Worm (Caenorhabditis elegans): Measurements from ENCODE around the gene syx-18.

syx-18 gene

ce11 chrV:6669520-6669919, 14.3 kb upstream of the syx-18 start, which contains the start of gene cest-28:
TSS of gene cest-28 (plus strand) at chrV:6669820.
- TF ChIP-seq Y48G9A.11 (GFP tag; IDR thresholded peaks at IDR 0.05) (no peak), Y75B8A.6 (GFP tag; IDR thresholded peaks at IDR 0.05) (no peak), rbr-2 (tag; optimal IDR thresholded peaks at IDR 0.05) (no peak), ceh-44 (GFP tag; IDR thresholded peaks at IDR 0.05) (no peak), hlh-30 (tag; optimal IDR thresholded peaks at IDR 0.05; ENCODE audit: insufficient read depth) (no peak), ZK546.5 (tag; optimal IDR thresholded peaks at IDR 0.05) (no peak), nhr-28 (tag; optimal IDR thresholded peaks at IDR 0.05) (no peak), mxl-2 (GFP tag; conservative IDR thresholded peaks at IDR 0.05) (no peak), nhr-76 (tag; optimal IDR thresholded peaks at IDR 0.05) (no peak), Y5F2A.4 (GFP tag; optimal IDR thresholded peaks at IDR 0.05) (no peak), nhr-102 (tag; optimal IDR thresholded peaks at IDR 0.05) (no peak), hlh-11 (tag; optimal IDR thresholded peaks at IDR 0.05) (no peak), nhr-41 (GFP tag; IDR thresholded peaks at IDR 0.05) (no peak), nhr-111 (GFP tag; optimal IDR thresholded peaks at IDR 0.05) (no peak), daf-16 (GFP tag; optimal IDR thresholded peaks at IDR 0.05) (no peak), daf-16 (tag; optimal IDR thresholded peaks at IDR 0.05) (no peak), daf-19 (GFP tag; conservative IDR thresholded peaks at IDR 0.05) (no peak), dmd-9 (GFP tag; IDR thresholded peaks at IDR 0.05) (no peak), zip-2 (tag; optimal IDR thresholded peaks at IDR 0.05) (no peak), skn-1 (tag; optimal IDR thresholded peaks at IDR 0.05) (no peak), F44E2.7 (GFP tag; IDR thresholded peaks at IDR 0.05) (no peak)

ce11 chrV:6668741-6669140, 13.5 kb upstream of the syx-18 start, which contains the start of gene str-180:
TSS of gene str-180 (minus strand) at chrV:6668841.
- TF ChIP-seq aha-1 (tag): no peak

ce11 chrV:6666557-6666956, 11.3 kb upstream of the syx-18 start:
- TF ChIP-seq hif-1 (tag; optimal IDR thresholded peaks at IDR 0.05): peak in 1 of 2 experiments; percentile 84
- no peak for TF ChIP-seq nhr-111 (GFP tag; optimal IDR thresholded peaks at IDR 0.05)
- TF ChIP-seq php-3 (GFP tag; IDR thresholded peaks at IDR 0.05): 0 out of 2 replicates have a peak, but pooled peaks have one; percentile 33
- TF ChIP-seq dmd-6 (GFP tag; IDR thresholded peaks at IDR 0.05): peak; percentile 73
- no peak for TF ChIP-seq mxl-3 (GFP tag; optimal IDR thresholded peaks at IDR 0.05)
- peak; percentile 52 for TF ChIP-seq aha-1 (tag)
- TF ChIP-seq Y48G9A.11 (GFP tag; IDR thresholded peaks at IDR 0.05): no peak
- no peak for TF ChIP-seq sdz-12 (GFP tag; optimal IDR thresholded peaks at IDR 0.05)
- TF ChIP-seq lin-13 (GFP tag; optimal IDR thresholded peaks at IDR 0.05): no peak
- TF ChIP-seq lir-3 (tag; optimal IDR thresholded peaks at IDR 0.05): no peak
- no peak for TF ChIP-seq cey-2 (tag; optimal IDR thresholded peaks at IDR 0.05; ENCODE audit: borderline replicate concordance, insufficient read depth)
- peak; percentile 34 for TF ChIP-seq hlh-11 (tag; optimal IDR thresholded peaks at IDR 0.05)
- TF ChIP-seq dve-1 (tag; optimal IDR thresholded peaks at IDR 0.05; ENCODE audit: insufficient read depth): peak; percentile 32
- no peak for TF ChIP-seq daf-16 (GFP tag; optimal IDR thresholded peaks at IDR 0.05)
- TF ChIP-seq daf-16 (tag; optimal IDR thresholded peaks at IDR 0.05): peak; percentile 74
- TF ChIP-seq nhr-28 (tag; optimal IDR thresholded peaks at IDR 0.05): peak; percentile 18

ce11 chrV:6665751-6666150, 10.5 kb upstream of the syx-18 start, which contains the start of gene pmp-5:
TSS of gene pmp-5 (minus strand) at chrV:6665813.
- TF ChIP-seq nhr-25 (tag; optimal IDR thresholded peaks at IDR 0.05; ENCODE audit: borderline replicate concordance, insufficient read depth) (no peak), mdt-29 (GFP tag; IDR thresholded peaks at IDR 0.05) (no peak), egl-43 (GFP tag; IDR thresholded peaks at IDR 0.05) (no peak), zfp-2 (tag; optimal IDR thresholded peaks at IDR 0.05) (no peak), fkh-10 (GFP tag; optimal IDR thresholded peaks at IDR 0.05) (no peak), F26F4.8 (GFP tag; conservative IDR thresholded peaks at IDR 0.05) (no peak), hlh-11 (tag; optimal IDR thresholded peaks at IDR 0.05) (peak; percentile 69), nhr-11 (tag; optimal IDR thresholded peaks at IDR 0.05) (no peak), Y75B8A.6 (GFP tag; IDR thresholded peaks at IDR 0.05) (no peak), saeg-2 (GFP tag; IDR thresholded peaks at IDR 0.05) (peak; percentile 60; the same call in 1 of the 2 replicates), aha-1 (tag) (no peak), duxl-1 (tag; optimal IDR thresholded peaks at IDR 0.05; ENCODE audit: poor library complexity) (no peak), unc-62 (GFP tag; optimal IDR thresholded peaks at IDR 0.05 in 1 of 2) (peak in 1 of 2 experiments; percentile 88), unc-62 (tag; optimal IDR thresholded peaks at IDR 0.05) (no peak), ztf-11 (tag; optimal IDR thresholded peaks at IDR 0.05) (no peak), lin-39 (tag; optimal IDR thresholded peaks at IDR 0.05) (no peak), lin-15B (tag; optimal IDR thresholded peaks at IDR 0.05) (no peak), zfp-3 (GFP tag; conservative IDR thresholded peaks at IDR 0.05) (no peak), zip-11 (GFP tag; IDR thresholded peaks at IDR 0.05) (no peak)
